Worm (Caenorhabditis elegans): Measurements from ENCODE around the gene asps-1.

asps-1 gene

ce11 chrV:10319434-10319833 lies 2.2 kb upstream of the asps-1 start, which contains the start of gene B0024.11:
TSS of gene B0024.11 (minus strand) at chrV:10319534.
- no peak for TF ChIP-seq ztf-4 (tag; optimal IDR thresholded peaks at IDR 0.05)
- no peak for TF ChIP-seq unc-62 (GFP tag; optimal IDR thresholded peaks at IDR 0.05)
- no peak for TF ChIP-seq ceh-82 (tag; optimal IDR thresholded peaks at IDR 0.05)
- no peak for TF ChIP-seq elt-1 (tag; optimal IDR thresholded peaks at IDR 0.05)

ce11 chrV:10314371-10314770 lies 2.8 kb downstream of the asps-1 start, which contains the start of gene trx-2:
TSS of gene trx-2 (plus strand) at chrV:10314671.
- TF ChIP-seq nhr-129 (tag; optimal IDR thresholded peaks at IDR 0.05), result no peak
- no peak for TF ChIP-seq elt-3 (tag; optimal IDR thresholded peaks at IDR 0.05)
- TF ChIP-seq lin-39 (tag; optimal IDR thresholded peaks at IDR 0.05), result no peak
- no peak for TF ChIP-seq elt-1 (tag; optimal IDR thresholded peaks at IDR 0.05)
- no peak for TF ChIP-seq ZK546.5 (tag; optimal IDR thresholded peaks at IDR 0.05)
- TF ChIP-seq ama-1 (optimal IDR thresholded peaks at IDR 0.05), result no peak
- no peak for TF ChIP-seq sma-3 (GFP tag; optimal IDR thresholded peaks at IDR 0.05)
- no peak for TF ChIP-seq C34F6.9 (tag; optimal IDR thresholded peaks at IDR 0.05)
- TF ChIP-seq mdl-1 (tag; optimal IDR thresholded peaks at IDR 0.05), result no peak
- TF ChIP-seq F13H6.1 (tag; optimal IDR thresholded peaks at IDR 0.05), result no peak
- TF ChIP-seq nhr-6 (tag; optimal IDR thresholded peaks at IDR 0.05), result no peak
- TF ChIP-seq nhr-11 (tag; optimal IDR thresholded peaks at IDR 0.05), result no peak
- TF ChIP-seq Y55F3AM.14 (GFP tag; optimal IDR thresholded peaks at IDR 0.05), result no peak
- no peak for TF ChIP-seq ztf-4 (tag; optimal IDR thresholded peaks at IDR 0.05)
- no peak for TF ChIP-seq ztf-11 (tag; optimal IDR thresholded peaks at IDR 0.05)
- TF ChIP-seq unc-62 (GFP tag; optimal IDR thresholded peaks at IDR 0.05), result no peak
- TF ChIP-seq ztf-1 (GFP tag; conservative IDR thresholded peaks at IDR 0.05), result no peak

ce11 chrV:10313953-10314352 lies 3.2 kb downstream of the asps-1 start, which contains the start of gene gcy-6:
TSS of gene gcy-6 (minus strand) at chrV:10314053.
- no peak for TF ChIP-seq nhr-23 (tag; optimal IDR thresholded peaks at IDR 0.05)
- no peak for TF ChIP-seq R02D3.7 (tag; optimal IDR thresholded peaks at IDR 0.05)
- TF ChIP-seq zag-1 (tag; optimal IDR thresholded peaks at IDR 0.05), result no peak
- no peak for TF ChIP-seq elt-1 (tag; optimal IDR thresholded peaks at IDR 0.05)
- TF ChIP-seq nhr-77 (tag; optimal IDR thresholded peaks at IDR 0.05), result no peak
- TF ChIP-seq sma-3 (GFP tag; optimal IDR thresholded peaks at IDR 0.05), result no peak
- TF ChIP-seq ceh-82 (tag; optimal IDR thresholded peaks at IDR 0.05), result no peak
- no peak for TF ChIP-seq nhr-6 (tag; optimal IDR thresholded peaks at IDR 0.05)
- TF ChIP-seq lin-13 (GFP tag; optimal IDR thresholded peaks at IDR 0.05), result no peak
- TF ChIP-seq egl-27 (tag; optimal IDR thresholded peaks at IDR 0.05), result no peak
- TF ChIP-seq F13H6.1 (tag; optimal IDR thresholded peaks at IDR 0.05), result no peak
- TF ChIP-seq mdl-1 (tag; optimal IDR thresholded peaks at IDR 0.05), result no peak
- TF ChIP-seq unc-55 (GFP tag; optimal IDR thresholded peaks at IDR 0.05), result no peak
- TF ChIP-seq dmd-4 (tag; optimal IDR thresholded peaks at IDR 0.05), result no peak
- no peak for TF ChIP-seq ztf-11 (tag; optimal IDR thresholded peaks at IDR 0.05)
- no peak for TF ChIP-seq peb-1 (tag; optimal IDR thresholded peaks at IDR 0.05)

ce11 chrV:10307283-10307682 lies 9.9 kb downstream of the asps-1 start, which contains the start of gene che-12:
TSS of gene che-12 (minus strand) at chrV:10307383.
- no peak for TF ChIP-seq unc-55 (GFP tag; optimal IDR thresholded peaks at IDR 0.05)
- no peak for TF ChIP-seq Y55F3AM.14 (GFP tag; optimal IDR thresholded peaks at IDR 0.05)
- TF ChIP-seq fos-1 (tag; optimal IDR thresholded peaks at IDR 0.05), result no peak
- no peak for TF ChIP-seq snpc-4 (tag; optimal IDR thresholded peaks at IDR 0.05)

- TF ChIP-seq lin-13 (GFP tag; optimal IDR thresholded peaks at IDR 0.05), result no peak
- TF ChIP-seq unc-62 (GFP tag; optimal IDR thresholded peaks at IDR 0.05), result no peak
Observed at ce11 chrV:10297099-10297498, 20.1 kb downstream of the asps-1 start, which contains the start of gene B0024.4. TSS of gene B0024.4 (plus strand) at chrV:10297399.

ce11 chrV:10294549-10294948 lies 22.6 kb downstream of the asps-1 start, which contains the start of gene col-150:
TSS of gene col-150 (minus strand) at chrV:10294649.
- TF ChIP-seq C34F6.9 (tag; optimal IDR thresholded peaks at IDR 0.05) (no peak), zag-1 (tag; optimal IDR thresholded peaks at IDR 0.05) (no peak), skn-1 (tag; optimal IDR thresholded peaks at IDR 0.05) (no peak), ztf-11 (tag; optimal IDR thresholded peaks at IDR 0.05) (no peak), dmd-4 (tag; optimal IDR thresholded peaks at IDR 0.05) (no peak), nhr-129 (tag; optimal IDR thresholded peaks at IDR 0.05) (no peak), nhr-10 (tag; optimal IDR thresholded peaks at IDR 0.05) (no peak), gmeb-1 (tag; optimal IDR thresholded peaks at IDR 0.05) (no peak), sem-4 (tag; optimal IDR thresholded peaks at IDR 0.05) (no peak), nhr-11 (tag; optimal IDR thresholded peaks at IDR 0.05) (no peak), sma-9 (GFP tag; optimal IDR thresholded peaks at IDR 0.05) (no peak), sma-9 (tag; optimal IDR thresholded peaks at IDR 0.05) (no peak), snpc-4 (tag; optimal IDR thresholded peaks at IDR 0.05) (no peak), lin-11 (tag; optimal IDR thresholded peaks at IDR 0.05) (no peak), Y55F3AM.14 (GFP tag; optimal IDR thresholded peaks at IDR 0.05) (no peak), nhr-77 (tag; optimal IDR thresholded peaks at IDR 0.05) (no peak), elt-1 (tag; optimal IDR thresholded peaks at IDR 0.05) (no peak), elt-3 (tag; optimal IDR thresholded peaks at IDR 0.05) (no peak)
